Worm (Caenorhabditis elegans) whole organism, L1 larva: Measurements from ENCODE around the gene lido-5.

Experiments used
- ceh-63 ChIP-seq: fragments of 200-800 bp; sonication (Bioruptor generic); optimal IDR thresholded peaks from 2 replicates; lab custom pipeline; 2018; ENCODE audit warnings: mild to moderate bottlenecking, missing genetic modification characterization, missing compliant biosample characterization
- hpl-2 ChIP-seq: fragments of 150-350 bp; optimal IDR thresholded peaks from 2 replicates; lab custom pipeline; 2014; ENCODE audit warnings: missing biosample characterization, missing genetic modification reagents, missing genetic modification characterization
- nhr-12 ChIP-seq: sonication (generic microtip); optimal IDR thresholded peaks from 2 replicates; lab custom pipeline; 2017; ENCODE audit warnings: missing biosample characterization, missing genetic modification characterization
- nhr-237 ChIP-seq: fragments of 150-350 bp; optimal IDR thresholded peaks from 2 replicates; lab custom pipeline; 2014; ENCODE audit warnings: missing biosample characterization, missing genetic modification characterization
- pax-3 ChIP-seq: fragments of 200-800 bp; sonication (Bioruptor generic); optimal IDR thresholded peaks from 2 replicates; lab custom pipeline; 2018; ENCODE audit warnings: mild to moderate bottlenecking, missing genetic modification characterization, moderate library complexity, missing compliant biosample characterization
- tbx-2 ChIP-seq: sonication (generic microtip); optimal IDR thresholded peaks from 2 replicates; lab custom pipeline; 2016; ENCODE audit warnings: missing genetic modification characterization, missing compliant biosample characterization
- unc-62 ChIP-seq: fragments of 150-350 bp; optimal IDR thresholded peaks from 2 replicates; lab custom pipeline; 2014; ENCODE audit warnings: missing biosample characterization, missing genetic modification reagents, missing genetic modification characterization
- zag-1 ChIP-seq: fragments of 150-350 bp; optimal IDR thresholded peaks from 2 replicates; lab custom pipeline; 2014; ENCODE audit warnings: missing biosample characterization, missing genetic modification characterization

DNA sequence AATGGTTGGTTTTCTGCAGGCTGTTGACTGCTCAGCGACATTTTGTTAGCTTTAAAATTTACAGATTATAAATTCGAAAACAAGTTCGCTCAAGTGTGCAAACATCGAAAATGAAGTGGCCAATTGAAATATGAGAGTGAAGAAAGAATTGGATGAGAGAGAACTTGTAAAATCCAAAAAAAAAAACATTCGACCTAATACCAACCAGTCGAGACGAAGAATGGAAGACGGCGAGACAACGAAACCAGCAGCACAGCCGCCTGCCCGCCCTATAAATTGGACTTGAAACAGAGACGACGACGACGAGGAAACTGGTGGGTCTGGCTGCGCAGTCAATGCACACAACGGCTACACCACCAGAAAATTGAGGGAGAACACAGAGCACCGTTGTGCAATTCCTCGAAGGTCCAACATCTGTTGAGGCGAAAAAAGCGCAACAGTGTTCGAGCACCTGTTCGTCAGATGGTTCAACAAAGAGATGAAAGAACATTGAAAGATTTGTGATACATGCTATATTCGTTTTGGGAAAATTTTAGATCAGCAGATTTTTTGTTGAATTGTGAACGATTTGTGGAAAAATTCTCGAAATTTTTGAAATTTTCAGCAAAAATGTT lies 39.5 kb upstream of the lido-5 start, which contains the start of gene T23C6.4:
- no peak for TF ChIP-seq hpl-2 (GFP tag; lab: Kevin White, UChicago)
- no peak for TF ChIP-seq unc-62 (GFP tag; lab: Kevin White, UChicago)
- no peak for TF ChIP-seq nhr-12
- TF ChIP-seq ceh-63 (GFP tag; lab: Kevin White, UChicago) = no peak
- TF ChIP-seq pax-3 (tag; lab: Kevin White, UChicago) = no peak
- no peak for TF ChIP-seq tbx-2
- TF ChIP-seq nhr-237 (tag; lab: Kevin White, UChicago) = no peak
- TF ChIP-seq zag-1 = no peak
